Worm (Caenorhabditis elegans): Measurements from ENCODE around the gene D2096.13.

The D2096.13 gene

ce11 chrIV:8339636-8340035 is 18.8 kb downstream of the D2096.13 start, which contains the start of gene lgc-6:
TSS of gene lgc-6 (plus strand) at chrIV:8339936.
- no peak for TF ChIP-seq ztf-4 (tag; optimal IDR thresholded peaks at IDR 0.05)
- no peak for TF ChIP-seq nhr-6 (tag; optimal IDR thresholded peaks at IDR 0.05)
- TF ChIP-seq dmd-4 (tag; optimal IDR thresholded peaks at IDR 0.05): no peak
- no peak for TF ChIP-seq lin-39 (tag; optimal IDR thresholded peaks at IDR 0.05)
- no peak for TF ChIP-seq nhr-77 (tag; optimal IDR thresholded peaks at IDR 0.05)
- TF ChIP-seq fos-1 (tag; optimal IDR thresholded peaks at IDR 0.05): no peak
- no peak for TF ChIP-seq aly-2 (tag; optimal IDR thresholded peaks at IDR 0.05)
- no peak for TF ChIP-seq nhr-21 (tag; optimal IDR thresholded peaks at IDR 0.05)
- TF ChIP-seq Y55F3AM.14 (GFP tag; optimal IDR thresholded peaks at IDR 0.05): no peak
- TF ChIP-seq snpc-4 (tag; optimal IDR thresholded peaks at IDR 0.05): no peak
- TF ChIP-seq sma-9 (GFP tag; optimal IDR thresholded peaks at IDR 0.05): no peak
- TF ChIP-seq sma-9 (tag; optimal IDR thresholded peaks at IDR 0.05): no peak
- no peak for TF ChIP-seq ceh-82 (tag; optimal IDR thresholded peaks at IDR 0.05)
- TF ChIP-seq mbf-1 (tag; optimal IDR thresholded peaks at IDR 0.05): no peak
- TF ChIP-seq C34F6.9 (tag; optimal IDR thresholded peaks at IDR 0.05): no peak
- no peak for TF ChIP-seq sma-3 (GFP tag; optimal IDR thresholded peaks at IDR 0.05)
- TF ChIP-seq ztf-11 (tag; optimal IDR thresholded peaks at IDR 0.05): no peak

- no peak for TF ChIP-seq ztf-4 (tag; optimal IDR thresholded peaks at IDR 0.05)
- TF ChIP-seq sma-3 (GFP tag; optimal IDR thresholded peaks at IDR 0.05): peak; percentile 55
- TF ChIP-seq egl-27 (tag; optimal IDR thresholded peaks at IDR 0.05): no peak
- TF ChIP-seq ceh-16 (tag; optimal IDR thresholded peaks at IDR 0.05): peak; percentile 97
- TF ChIP-seq nhr-129 (tag; optimal IDR thresholded peaks at IDR 0.05): peak; percentile 68
- TF ChIP-seq lsy-2 (tag; optimal IDR thresholded peaks at IDR 0.05): no peak
- no peak for TF ChIP-seq lin-39 (tag; optimal IDR thresholded peaks at IDR 0.05)
- TF ChIP-seq sma-9 (GFP tag; optimal IDR thresholded peaks at IDR 0.05): peak; percentile 5
- TF ChIP-seq sma-9 (tag; optimal IDR thresholded peaks at IDR 0.05): no peak
- TF ChIP-seq lin-11 (tag; optimal IDR thresholded peaks at IDR 0.05): no peak
- TF ChIP-seq unc-62 (GFP tag; optimal IDR thresholded peaks at IDR 0.05): no peak
- no peak for TF ChIP-seq peb-1 (tag; optimal IDR thresholded peaks at IDR 0.05)
- TF ChIP-seq nhr-6 (tag; optimal IDR thresholded peaks at IDR 0.05): peak; percentile 80
- no peak for TF ChIP-seq ztf-11 (tag; optimal IDR thresholded peaks at IDR 0.05)
- peak; percentile 30 for TF ChIP-seq C34F6.9 (tag; optimal IDR thresholded peaks at IDR 0.05)
- no peak for TF ChIP-seq R02D3.7 (tag; optimal IDR thresholded peaks at IDR 0.05)
- TF ChIP-seq fos-1 (tag; optimal IDR thresholded peaks at IDR 0.05): peak; percentile 21
- peak; percentile 67 for TF ChIP-seq lin-13 (GFP tag; optimal IDR thresholded peaks at IDR 0.05)
- TF ChIP-seq ztf-1 (GFP tag; conservative IDR thresholded peaks at IDR 0.05): no peak
- no peak for TF ChIP-seq elt-3 (tag; optimal IDR thresholded peaks at IDR 0.05)
- no peak for TF ChIP-seq alr-1 (tag; optimal IDR thresholded peaks at IDR 0.05)
- TF ChIP-seq snpc-4 (tag; optimal IDR thresholded peaks at IDR 0.05): no peak
- TF ChIP-seq gmeb-1 (tag; optimal IDR thresholded peaks at IDR 0.05): no peak
- no peak for TF ChIP-seq ZK546.5 (tag; optimal IDR thresholded peaks at IDR 0.05)
- no peak for TF ChIP-seq ama-1 (optimal IDR thresholded peaks at IDR 0.05)
- TF ChIP-seq blmp-1 (tag; optimal IDR thresholded peaks at IDR 0.05; ENCODE audit: insufficient read depth): no peak
- no peak for TF ChIP-seq nhr-11 (tag; optimal IDR thresholded peaks at IDR 0.05)
- TF ChIP-seq mdl-1 (tag; optimal IDR thresholded peaks at IDR 0.05): no peak
- TF ChIP-seq ceh-82 (tag; optimal IDR thresholded peaks at IDR 0.05): no peak
- no peak for TF ChIP-seq aly-2 (tag; optimal IDR thresholded peaks at IDR 0.05)
- TF ChIP-seq unc-55 (GFP tag; optimal IDR thresholded peaks at IDR 0.05): no peak
- TF ChIP-seq nhr-21 (tag; optimal IDR thresholded peaks at IDR 0.05): peak; percentile 37
- no peak for TF ChIP-seq dmd-4 (tag; optimal IDR thresholded peaks at IDR 0.05)
- no peak for TF ChIP-seq nhr-12 (tag; optimal IDR thresholded peaks at IDR 0.05)
- TF ChIP-seq zag-1 (tag; optimal IDR thresholded peaks at IDR 0.05): no peak
- TF ChIP-seq Y55F3AM.14 (GFP tag; optimal IDR thresholded peaks at IDR 0.05): no peak
- peak; percentile 66 for TF ChIP-seq mab-5 (tag; optimal IDR thresholded peaks at IDR 0.05)
- TF ChIP-seq nhr-23 (tag; optimal IDR thresholded peaks at IDR 0.05): no peak
- TF ChIP-seq unc-39 (tag; optimal IDR thresholded peaks at IDR 0.05): no peak
- no peak for TF ChIP-seq skn-1 (tag; optimal IDR thresholded peaks at IDR 0.05)
- no peak for TF ChIP-seq mbf-1 (tag; optimal IDR thresholded peaks at IDR 0.05)
- TF ChIP-seq elt-1 (tag; optimal IDR thresholded peaks at IDR 0.05): no peak
- TF ChIP-seq nhr-10 (tag; optimal IDR thresholded peaks at IDR 0.05): no peak
- no peak for TF ChIP-seq nhr-77 (tag; optimal IDR thresholded peaks at IDR 0.05)
- TF ChIP-seq sem-4 (tag; optimal IDR thresholded peaks at IDR 0.05): peak; percentile 75
- TF ChIP-seq crh-2 (tag; optimal IDR thresholded peaks at IDR 0.05): no peak
- TF ChIP-seq F13H6.1 (tag; optimal IDR thresholded peaks at IDR 0.05): no peak
- TF ChIP-seq nhr-237 (tag; optimal IDR thresholded peaks at IDR 0.05): no peak
- TF ChIP-seq nhr-25 (tag; optimal IDR thresholded peaks at IDR 0.05): peak; percentile 95
Observed at ce11 chrIV:8333988-8334863, 24.2 kb downstream of the D2096.13 start, which contains the start of gene his-32. TSS of gene his-32 (plus strand) at chrIV:8334305.
